Worm (Caenorhabditis elegans): Measurements from ENCODE around the gene moc-6.

moc-6 gene

DNA sequence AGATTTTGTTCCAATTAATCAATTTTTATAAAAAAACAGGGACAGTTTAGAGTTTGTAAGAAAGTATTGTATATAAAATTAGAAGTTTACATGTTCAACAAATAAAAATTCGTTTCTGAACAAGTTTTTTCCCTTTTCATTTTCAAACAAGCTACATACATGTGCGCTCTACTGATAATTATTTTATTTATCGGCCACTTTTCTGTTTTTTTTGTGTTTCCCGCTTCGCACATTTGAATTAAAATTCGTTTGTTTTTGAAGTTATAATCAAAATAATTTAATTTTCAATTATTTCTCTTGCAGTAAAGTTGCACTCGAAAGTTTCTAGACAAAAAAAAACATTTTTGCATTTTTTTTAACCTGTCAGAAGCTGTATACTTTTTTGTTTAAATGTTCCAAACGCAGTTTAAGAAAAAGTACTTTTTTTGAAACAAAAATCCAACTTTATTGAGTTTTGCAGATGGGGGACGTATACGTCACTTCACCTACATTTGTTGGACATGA, 5.1 kb upstream of the moc-6 start, which contains the start of gene hira-1:
Gene hira-1 (plus strand): TSS at position 454 of the 504 bp plus-strand sequence.
- peak; percentile 68 for TF ChIP-seq ces-1 (GFP tag; optimal IDR thresholded peaks at IDR 0.05)
- TF ChIP-seq flh-1 (GFP tag; optimal IDR thresholded peaks at IDR 0.05), result no peak

DNA sequence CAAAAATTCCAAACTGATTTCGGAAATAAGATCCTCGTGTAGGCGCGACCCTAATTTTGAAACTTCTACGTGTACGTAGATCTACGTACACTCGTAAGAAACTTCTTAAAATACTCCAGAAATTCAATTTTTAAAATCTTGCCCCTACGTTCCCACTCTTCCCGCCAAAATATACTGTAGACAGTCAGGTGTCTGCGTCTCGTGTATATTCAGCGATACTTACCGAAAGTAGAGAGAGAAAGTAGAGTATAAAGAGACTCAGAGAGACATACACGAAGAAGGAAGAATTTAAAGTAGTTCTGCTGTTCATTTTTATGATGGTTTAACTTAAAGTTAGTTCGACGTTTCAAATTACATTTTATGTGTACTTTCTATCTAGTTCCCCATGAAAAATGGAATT, 2.5 kb upstream of the moc-6 start:
- TF ChIP-seq mab-5 (tag; optimal IDR thresholded peaks at IDR 0.05) (no peak), lin-13 (tag; optimal IDR thresholded peaks at IDR 0.05) (no peak), lsy-2 (tag; optimal IDR thresholded peaks at IDR 0.05) (peak; percentile 42)

DNA sequence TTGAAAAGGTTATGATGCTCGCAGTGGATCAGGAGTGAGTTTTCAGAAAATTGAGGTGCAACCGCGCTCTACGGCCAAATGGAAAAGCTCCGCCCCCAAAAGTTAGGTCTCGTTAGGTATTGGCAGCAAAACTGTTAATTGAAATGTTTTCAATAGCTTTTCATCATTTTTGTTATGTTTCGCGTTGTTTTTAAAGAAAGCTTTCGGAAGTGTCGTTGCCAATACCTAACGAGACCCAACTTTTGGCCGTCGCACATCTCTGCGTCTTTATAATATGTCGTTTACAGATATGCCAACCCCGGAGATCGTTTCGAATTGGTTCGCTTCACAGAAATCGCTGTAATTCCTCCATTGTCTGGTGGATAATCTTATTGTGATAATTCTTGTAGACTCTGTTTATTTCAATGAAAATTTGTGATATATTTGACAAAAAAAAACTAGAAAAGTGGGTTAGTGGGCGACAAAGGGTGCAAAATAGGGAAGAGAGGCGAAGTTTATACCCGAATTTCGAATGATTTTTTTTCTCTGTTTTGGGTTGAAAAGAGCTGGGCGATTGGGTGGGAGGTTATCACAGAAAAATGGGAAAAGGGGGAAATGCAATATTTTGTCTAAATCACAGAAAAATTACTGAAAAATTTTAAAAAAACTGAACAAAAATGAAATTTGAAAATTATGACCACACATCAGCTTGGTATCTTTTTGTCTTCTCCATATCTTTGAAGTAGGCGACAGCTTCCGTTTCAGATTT, 682 bp downstream of the moc-6 start:
- TF ChIP-seq pha-4 (tag; optimal IDR thresholded peaks at IDR 0.05) (no peak), ceh-43 (GFP tag; optimal IDR thresholded peaks at IDR 0.05) (no peak), ceh-39 (tag; optimal IDR thresholded peaks at IDR 0.05) (no peak), mls-2 (tag; optimal IDR thresholded peaks at IDR 0.05) (no peak), mep-1 (tag; optimal IDR thresholded peaks at IDR 0.05) (peak; percentile 18), elt-1 (tag; optimal IDR thresholded peaks at IDR 0.05; ENCODE audit: borderline replicate concordance, insufficient read depth) (no peak)

DNA sequence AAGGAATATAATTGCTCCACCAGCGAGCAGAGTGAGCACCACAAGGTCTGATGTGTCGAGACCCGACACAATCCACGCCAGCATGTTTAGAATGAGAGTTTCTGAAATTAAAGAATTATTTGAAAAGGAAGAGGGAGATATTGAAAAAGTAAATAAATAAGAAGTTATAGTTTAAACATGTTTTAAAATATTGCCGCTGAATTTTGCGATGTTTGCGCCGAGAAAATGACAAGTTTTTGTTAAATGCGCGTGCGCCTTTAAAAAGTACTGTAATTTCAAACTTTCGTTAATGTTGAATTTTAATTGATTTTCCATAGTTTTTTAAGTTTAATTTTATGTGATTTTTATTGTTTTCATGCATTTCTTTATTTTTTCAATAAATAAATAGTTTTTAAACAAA, 3.8 kb downstream of the moc-6 start, which contains the start of gene emb-8:
Gene emb-8 (minus strand): TSS at position 101 of the 400 bp plus-strand sequence.
- TF ChIP-seq bed-3 (GFP tag; optimal IDR thresholded peaks at IDR 0.05) (no peak), flh-1 (GFP tag; optimal IDR thresholded peaks at IDR 0.05) (no peak), snpc-4 (tag; optimal IDR thresholded peaks at IDR 0.05) (no peak), cnd-1 (tag; optimal IDR thresholded peaks at IDR 0.05) (no peak), drap-1 (GFP tag; optimal IDR thresholded peaks at IDR 0.05) (no peak), nhr-2 (tag; optimal IDR thresholded peaks at IDR 0.05) (no peak), blmp-1 (tag; optimal IDR thresholded peaks at IDR 0.05) (no peak), tbx-8 (GFP tag; optimal IDR thresholded peaks at IDR 0.05) (no peak), hlh-1 (tag; optimal IDR thresholded peaks at IDR 0.05) (no peak), ham-2 (GFP tag; optimal IDR thresholded peaks at IDR 0.05) (no peak), mep-1 (tag; optimal IDR thresholded peaks at IDR 0.05) (no peak), zip-8 (tag; optimal IDR thresholded peaks at IDR 0.05) (no peak), lin-13 (tag; optimal IDR thresholded peaks at IDR 0.05) (no peak), sem-2 (GFP tag; optimal IDR thresholded peaks at IDR 0.05) (no peak), elt-1 (tag; optimal IDR thresholded peaks at IDR 0.05; ENCODE audit: borderline replicate concordance, insufficient read depth) (no peak), unc-62 (GFP tag; optimal IDR thresholded peaks at IDR 0.05) (no peak), nhr-12 (tag; optimal IDR thresholded peaks at IDR 0.05) (no peak), ztf-11 (tag; optimal IDR thresholded peaks at IDR 0.05) (no peak), mab-5 (tag; optimal IDR thresholded peaks at IDR 0.05) (no peak)

DNA sequence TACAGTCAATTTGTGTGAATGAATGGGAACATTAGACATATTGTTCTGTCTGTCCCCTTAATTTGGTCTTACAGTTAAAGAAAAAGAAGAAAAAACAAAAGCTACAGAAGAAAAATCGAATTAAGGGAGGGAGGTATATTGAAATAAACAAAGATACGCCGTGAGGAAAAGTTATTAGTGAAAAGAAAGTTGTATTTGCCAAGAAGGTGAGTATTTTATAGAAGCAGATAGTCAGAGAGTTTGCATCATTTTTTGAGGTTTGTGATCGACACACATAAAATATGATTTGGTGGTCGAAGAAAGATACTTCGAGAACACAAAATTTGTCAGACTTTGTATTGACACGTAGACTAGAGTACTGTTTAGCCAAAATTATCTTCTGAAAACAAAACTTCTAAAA, 4.6 kb downstream of the moc-6 start:
- TF ChIP-seq lin-13 (tag; optimal IDR thresholded peaks at IDR 0.05) (no peak), sptf-1 (tag; optimal IDR thresholded peaks at IDR 0.05) (no peak), ham-2 (GFP tag; optimal IDR thresholded peaks at IDR 0.05) (no peak), unc-62 (GFP tag; optimal IDR thresholded peaks at IDR 0.05) (no peak), unc-39 (tag; optimal IDR thresholded peaks at IDR 0.05) (no peak), sem-2 (GFP tag; optimal IDR thresholded peaks at IDR 0.05) (no peak), lsy-2 (tag; optimal IDR thresholded peaks at IDR 0.05) (no peak), nhr-12 (tag; optimal IDR thresholded peaks at IDR 0.05) (no peak), M03D4.4 (tag; optimal IDR thresholded peaks at IDR 0.05) (no peak), mab-5 (tag; optimal IDR thresholded peaks at IDR 0.05) (no peak), nhr-237 (tag; optimal IDR thresholded peaks at IDR 0.05) (no peak), unc-120 (tag; optimal IDR thresholded peaks at IDR 0.05; ENCODE audit: poor library complexity, severe bottlenecking) (no peak), hlh-1 (tag; optimal IDR thresholded peaks at IDR 0.05) (no peak), mep-1 (tag; optimal IDR thresholded peaks at IDR 0.05) (no peak), tbx-8 (GFP tag; optimal IDR thresholded peaks at IDR 0.05) (no peak)

All from whole organism, mixed stage, embryonic.